Worm (Caenorhabditis elegans) whole organism, late embryonic: ENCODE measurements around the gene C27D8.4.

Source experiments
- fkh-10 ChIP-seq: fragments of 150-350 bp; optimal IDR thresholded peaks from 2 replicates; lab custom pipeline; 2014; ENCODE audit warnings: missing biosample characterization, missing genetic modification reagents, missing genetic modification characterization
- hlh-30 ChIP-seq: sonication (generic microtip); optimal IDR thresholded peaks from 2 replicates; lab custom pipeline; 2017; ENCODE audit warnings: antibody characterized with exemption, missing genetic modification characterization, missing compliant biosample characterization; ENCODE audit not compliant: insufficient read depth
- hlh-6 ChIP-seq: sonication (generic microtip); optimal IDR thresholded peaks from 2 replicates; lab custom pipeline; 2016; ENCODE audit warnings: missing genotype, missing genetic modification characterization, missing compliant biosample characterization
- nfya-1 ChIP-seq: sonication (generic microtip); optimal IDR thresholded peaks from 2 replicates; lab custom pipeline; 2017; ENCODE audit warnings: missing genetic modification characterization, mild to moderate bottlenecking, missing compliant biosample characterization, antibody characterized with exemption, moderate library complexity
- nhr-11 ChIP-seq: fragments of 150-350 bp; optimal IDR thresholded peaks from 2 replicates; lab custom pipeline; 2014; ENCODE audit warnings: missing biosample characterization, missing genetic modification characterization
- tbx-2 ChIP-seq: sonication (generic microtip); optimal IDR thresholded peaks from 2 replicates; lab custom pipeline; 2016; ENCODE audit warnings: missing genetic modification characterization, missing compliant biosample characterization
- tbx-7 ChIP-seq: sonication (generic microtip); optimal IDR thresholded peaks from 2 replicates; lab custom pipeline; 2016; ENCODE audit warnings: missing genotype, missing genetic modification characterization, missing compliant biosample characterization

DNA sequence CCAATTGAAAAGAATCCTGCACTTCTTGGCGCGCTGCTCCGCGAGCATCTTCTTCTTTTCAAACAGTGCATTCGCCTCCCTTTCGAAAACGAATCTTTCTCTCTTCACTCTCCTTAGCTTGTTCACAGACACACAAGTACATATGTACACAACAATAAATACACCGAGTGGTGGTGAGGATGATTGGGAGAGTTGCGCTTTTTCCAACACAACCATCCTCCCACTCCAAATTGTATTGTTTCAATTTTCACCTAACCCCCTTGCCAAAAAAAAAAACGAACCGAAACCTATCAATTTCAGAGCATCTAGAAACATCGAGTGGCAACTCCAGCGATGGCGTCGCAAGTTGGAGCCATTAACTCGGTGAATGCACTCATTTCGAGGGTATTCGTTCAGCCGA, 42.4 kb downstream of the C27D8.4 start, which contains the start of gene inx-6:
- TF ChIP-seq tbx-2 (tag; lab: Kevin White, UChicago) = no peak
- no peak for TF ChIP-seq hlh-30
- TF ChIP-seq nfya-1 = no peak
- no peak for TF ChIP-seq fkh-10 (GFP tag; lab: Kevin White, UChicago)
- TF ChIP-seq tbx-7 = no peak
- TF ChIP-seq nhr-11 (tag; lab: Kevin White, UChicago) = no peak
- no peak for TF ChIP-seq hlh-6 (tag; lab: Kevin White, UChicago)
